Worm (Caenorhabditis elegans) whole organism, mixed stage, embryonic: ENCODE measurements around the gene srw-56.

Experiments used
- M03D4.4 ChIP-seq: sonication (generic microtip); optimal IDR thresholded peaks from 2 replicates; lab custom pipeline; 2017; ENCODE audit warnings: mild to moderate bottlenecking, missing genetic modification characterization, missing compliant biosample characterization
- blmp-1 ChIP-seq: fragments of 150-350 bp; optimal IDR thresholded peaks from 2 replicates; lab custom pipeline; 2014; ENCODE audit warnings: missing biosample characterization, missing genetic modification characterization
- ceh-39 ChIP-seq: fragments of 150-350 bp; optimal IDR thresholded peaks from 2 replicates; lab custom pipeline; 2014; ENCODE audit warnings: missing biosample characterization, missing genetic modification characterization
- ceh-43 ChIP-seq: fragments of 200-800 bp; sonication (Bioruptor generic); optimal IDR thresholded peaks from 2 replicates; lab custom pipeline; 2018; ENCODE audit warnings: mild to moderate bottlenecking, missing genetic modification characterization, moderate library complexity, missing compliant biosample characterization
- ceh-83 ChIP-seq: fragments of 200-800 bp; sonication (Bioruptor generic); optimal IDR thresholded peaks from 2 replicates; lab custom pipeline; 2018; ENCODE audit warnings: mild to moderate bottlenecking, missing genetic modification characterization, missing compliant biosample characterization
- ces-1 ChIP-seq: fragments of 150-350 bp; optimal IDR thresholded peaks from 2 replicates; lab custom pipeline; 2014; ENCODE audit warnings: missing biosample characterization, missing genetic modification reagents, missing genetic modification characterization
- cnd-1 ChIP-seq: fragments of 200-800 bp; sonication (Bioruptor generic); optimal IDR thresholded peaks from 2 replicates; lab custom pipeline; 2018; ENCODE audit warnings: mild to moderate bottlenecking, missing genetic modification characterization, missing compliant biosample characterization
- drap-1 ChIP-seq: fragments of 200-800 bp; sonication (Bioruptor generic); optimal IDR thresholded peaks from 3 replicates; lab custom pipeline; 2018; ENCODE audit warnings: mild to moderate bottlenecking, missing genetic modification characterization, missing compliant biosample characterization
- elt-1 ChIP-seq: sonication (generic microtip); optimal IDR thresholded peaks from 2 replicates; lab custom pipeline; 2017; ENCODE audit warnings: missing genetic modification characterization, mild to moderate bottlenecking, missing compliant biosample characterization, antibody characterized with exemption, moderate library complexity, borderline replicate concordance; ENCODE audit not compliant: insufficient read depth
- elt-3 ChIP-seq: fragments of 150-350 bp; optimal IDR thresholded peaks from 2 replicates; lab custom pipeline; 2014; ENCODE audit warnings: missing biosample characterization, missing genetic modification characterization
- flh-1 ChIP-seq: fragments of 200-800 bp; sonication (Bioruptor generic); optimal IDR thresholded peaks from 2 replicates; lab custom pipeline; 2018; ENCODE audit warnings: mild to moderate bottlenecking, missing genetic modification characterization, moderate library complexity, missing compliant biosample characterization
- ham-2 ChIP-seq: fragments of 200-800 bp; sonication (Bioruptor generic); optimal IDR thresholded peaks from 2 replicates; lab custom pipeline; 2018; ENCODE audit warnings: mild to moderate bottlenecking, missing genetic modification characterization, missing compliant biosample characterization
- hlh-1 ChIP-seq: fragments of 150-350 bp; optimal IDR thresholded peaks from 2 replicates; lab custom pipeline; 2014; ENCODE audit warnings: missing biosample characterization, missing genetic modification reagents, missing genetic modification characterization
- lin-13 ChIP-seq: fragments of 150-350 bp; optimal IDR thresholded peaks from 2 replicates; lab custom pipeline; 2014; ENCODE audit warnings: missing biosample characterization, missing genetic modification characterization
- lin-32 ChIP-seq: fragments of 200-800 bp; sonication (Bioruptor generic); optimal IDR thresholded peaks from 2 replicates; lab custom pipeline; 2018; ENCODE audit warnings: mild to moderate bottlenecking, missing genetic modification characterization, missing compliant biosample characterization
- lsy-2 ChIP-seq: fragments of 150-350 bp; optimal IDR thresholded peaks from 2 replicates; lab custom pipeline; 2014; ENCODE audit warnings: missing biosample characterization, missing genetic modification characterization
- mab-5 ChIP-seq: fragments of 150-350 bp; optimal IDR thresholded peaks from 2 replicates; lab custom pipeline; 2014; ENCODE audit warnings: missing biosample characterization, missing genetic modification characterization
- mep-1 ChIP-seq: fragments of 150-350 bp; optimal IDR thresholded peaks from 2 replicates; lab custom pipeline; 2017; ENCODE audit warnings: missing biosample characterization, missing genetic modification reagents, missing genetic modification characterization, inconsistent platforms
- mls-2 ChIP-seq: sonication (generic microtip); optimal IDR thresholded peaks from 2 replicates; lab custom pipeline; 2016; ENCODE audit warnings: mild to moderate bottlenecking, missing genetic modification characterization, moderate library complexity, missing compliant biosample characterization
- nhr-12 ChIP-seq: fragments of 150-350 bp; optimal IDR thresholded peaks from 2 replicates; lab custom pipeline; 2014; ENCODE audit warnings: missing biosample characterization, missing genetic modification characterization
- nhr-2 ChIP-seq: fragments of 150-350 bp; optimal IDR thresholded peaks from 2 replicates; lab custom pipeline; 2014; ENCODE audit warnings: missing biosample characterization, missing genetic modification characterization
- nhr-237 ChIP-seq: fragments of 150-350 bp; optimal IDR thresholded peaks from 2 replicates; lab custom pipeline; 2014; ENCODE audit warnings: missing biosample characterization, missing genetic modification characterization
- nhr-28 ChIP-seq: fragments of 150-350 bp; optimal IDR thresholded peaks from 2 replicates; lab custom pipeline; 2014; ENCODE audit warnings: missing biosample characterization, missing genetic modification characterization
- nhr-76 ChIP-seq: sonication (generic microtip); optimal IDR thresholded peaks from 2 replicates; lab custom pipeline; 2017; ENCODE audit warnings: missing biosample characterization, missing genetic modification characterization
- sem-2 ChIP-seq: fragments of 200-800 bp; sonication (Bioruptor generic); optimal IDR thresholded peaks from 2 replicates; lab custom pipeline; 2018; ENCODE audit warnings: mild to moderate bottlenecking, missing genetic modification characterization, missing compliant biosample characterization
- snpc-4 ChIP-seq: fragments of 150-350 bp; optimal IDR thresholded peaks from 2 replicates; lab custom pipeline; 2014; ENCODE audit warnings: missing biosample characterization, missing genetic modification characterization
- sptf-1 ChIP-seq: sonication (generic microtip); optimal IDR thresholded peaks from 2 replicates; lab custom pipeline; 2017; ENCODE audit warnings: mild to moderate bottlenecking, missing genetic modification characterization, moderate library complexity, missing compliant biosample characterization
- tbx-8 ChIP-seq: fragments of 200-800 bp; sonication (Bioruptor generic); optimal IDR thresholded peaks from 2 replicates; lab custom pipeline; 2018; ENCODE audit warnings: mild to moderate bottlenecking, missing genetic modification characterization, moderate library complexity, missing compliant biosample characterization
- unc-39 ChIP-seq: fragments of 150-350 bp; optimal IDR thresholded peaks from 2 replicates; lab custom pipeline; 2014; ENCODE audit warnings: missing biosample characterization, missing genetic modification characterization
- unc-62 ChIP-seq: fragments of 150-350 bp; optimal IDR thresholded peaks from 2 replicates; lab custom pipeline; 2014; ENCODE audit warnings: missing biosample characterization, missing genetic modification reagents, missing genetic modification characterization
- zip-8 ChIP-seq: fragments of 150-350 bp; optimal IDR thresholded peaks from 2 replicates; lab custom pipeline; 2014; ENCODE audit warnings: missing biosample characterization, missing genetic modification characterization

The srw-56 gene

ce11 chrV:15920273-15920672 lies 32.4 kb downstream of the srw-56 start, which contains the start of gene F35E8.10:
Gene F35E8.10 (minus strand): TSS chrV:15920373.
- TF ChIP-seq hlh-1 (tag; lab: Kevin White, UChicago) (no peak), snpc-4 (tag; lab: Kevin White, UChicago) (no peak), sptf-1 (tag; lab: Kevin White, UChicago) (no peak), mab-5 (no peak), unc-62 (GFP tag; lab: Kevin White, UChicago) (no peak), nhr-2 (tag; lab: Kevin White, UChicago) (no peak), elt-1 (tag; lab: Kevin White, UChicago) (no peak), mep-1 (tag; lab: Kevin White, UChicago) (no peak), ces-1 (no peak), ceh-83 (GFP tag; lab: Kevin White, UChicago) (no peak), cnd-1 (tag; lab: Kevin White, UChicago) (no peak), ceh-43 (GFP tag; lab: Kevin White, UChicago) (no peak), flh-1 (GFP tag; lab: Kevin White, UChicago) (no peak), elt-3 (no peak), lin-32 (no peak), drap-1 (no peak), tbx-8 (GFP tag; lab: Kevin White, UChicago) (no peak), nhr-76 (tag; lab: Kevin White, UChicago) (no peak), unc-39 (tag; lab: Kevin White, UChicago) (no peak)
- TF ChIP-seq, all 35 proteins: peak for 0

ce11 chrV:15917458-15917857 lies 35.2 kb downstream of the srw-56 start, which contains the start of gene F35E8.9:
Gene F35E8.9 (minus strand): TSS chrV:15917558.
- no peak for TF ChIP-seq ces-1
- no peak for TF ChIP-seq blmp-1 (tag; lab: Kevin White, UChicago)
- TF ChIP-seq nhr-2 (tag; lab: Kevin White, UChicago) = no peak
- no peak for TF ChIP-seq mab-5
- no peak for TF ChIP-seq lsy-2
- no peak for TF ChIP-seq tbx-8 (GFP tag; lab: Kevin White, UChicago)
- TF ChIP-seq nhr-12 (tag; lab: Kevin White, UChicago) = no peak
- TF ChIP-seq ham-2 (GFP tag; lab: Kevin White, UChicago) = no peak
- TF ChIP-seq sem-2 (GFP tag; lab: Kevin White, UChicago) = no peak
- no peak for TF ChIP-seq zip-8 (tag; lab: Kevin White, UChicago)
- no peak for TF ChIP-seq ceh-83 (GFP tag; lab: Kevin White, UChicago)
- TF ChIP-seq nhr-28 (tag; lab: Kevin White, UChicago) = no peak
- TF ChIP-seq unc-62 (GFP tag; lab: Kevin White, UChicago) = no peak
- no peak for TF ChIP-seq cnd-1 (tag; lab: Kevin White, UChicago)

ce11 chrV:15915919-15916318 lies 36.7 kb downstream of the srw-56 start, which contains the start of gene gst-38:
Gene gst-38 (minus strand): TSS chrV:15916070.
- TF ChIP-seq elt-3 (no peak), mls-2 (tag; lab: Kevin White, UChicago) (no peak), blmp-1 (tag; lab: Kevin White, UChicago) (no peak), unc-39 (tag; lab: Kevin White, UChicago) (no peak), nhr-28 (tag; lab: Kevin White, UChicago) (no peak), snpc-4 (tag; lab: Kevin White, UChicago) (no peak), nhr-237 (no peak), ceh-39 (tag; lab: Kevin White, UChicago) (no peak), tbx-8 (GFP tag; lab: Kevin White, UChicago) (no peak)

- TF ChIP-seq M03D4.4 (no peak), mab-5 (no peak), ham-2 (GFP tag; lab: Kevin White, UChicago) (no peak), nhr-28 (tag; lab: Kevin White, UChicago) (no peak), ces-1 (no peak), lin-13 (no peak), unc-39 (tag; lab: Kevin White, UChicago) (no peak), mep-1 (tag; lab: Kevin White, UChicago) (no peak), ceh-83 (GFP tag; lab: Kevin White, UChicago) (no peak), elt-3 (no peak), mls-2 (tag; lab: Kevin White, UChicago) (no peak), lsy-2 (no peak), nhr-237 (no peak), lin-32 (no peak), cnd-1 (tag; lab: Kevin White, UChicago) (no peak), blmp-1 (tag; lab: Kevin White, UChicago) (no peak)
Measured at ce11 chrV:15915307-15915706, 37.4 kb downstream of the srw-56 start.

- peak; percentile 32 for TF ChIP-seq drap-1
- no peak for TF ChIP-seq zip-8 (tag; lab: Kevin White, UChicago)
- no peak for TF ChIP-seq unc-62 (GFP tag; lab: Kevin White, UChicago)
Measured at ce11 chrV:15914774-15915173, 37.9 kb downstream of the srw-56 start.
